Worm (Caenorhabditis elegans) whole organism, midembryonic: ENCODE results near the gene srz-37.

Experiments used
- T22C8.4 ChIP-seq: fragments of 200-800 bp; sonication (Bioruptor generic); IDR thresholded peaks from 2 replicates; pipeline ENCODE4 v1.3.6; 2022; ENCODE audit warnings: missing genetic modification characterization, missing compliant biosample characterization
- cog-1 ChIP-seq: sonication (generic microtip); optimal IDR thresholded peaks from 2 replicates; lab custom pipeline; 2016; ENCODE audit warnings: missing genetic modification characterization, missing compliant biosample characterization
- flt-1 ChIP-seq: fragments of 200-800 bp; sonication (Bioruptor generic); IDR thresholded peaks from 2 replicates; pipeline ENCODE4 v1.3.6; 2022; ENCODE audit warnings: missing genetic modification characterization, missing compliant biosample characterization
- klf-2 ChIP-seq: fragments of 200-800 bp; sonication (Bioruptor generic); conservative IDR thresholded peaks from 2 replicates; pipeline ENCODE4 v1.3.6; 2022; ENCODE audit warnings: missing genetic modification reagents, missing genetic modification characterization, missing compliant biosample characterization
- med-1 ChIP-seq: sonication (generic microtip); optimal IDR thresholded peaks from 2 replicates; lab custom pipeline; 2017; ENCODE audit warnings: missing genetic modification characterization, mild to moderate bottlenecking, missing compliant biosample characterization, antibody characterized with exemption, missing genetic modification reagents; ENCODE audit not compliant: insufficient read depth
- ref-1 ChIP-seq: fragments of 200-800 bp; sonication (Bioruptor generic); conservative IDR thresholded peaks from 2 replicates; pipeline ENCODE4 v1.3.6; 2022; ENCODE audit warnings: missing genetic modification reagents, missing genetic modification characterization, missing compliant biosample characterization
- tab-1 ChIP-seq: fragments of 200-800 bp; sonication (Bioruptor generic); IDR thresholded peaks from 2 replicates; pipeline ENCODE4 v1.3.6; 2022; ENCODE audit warnings: missing genetic modification characterization, missing compliant biosample characterization
- ztf-23 ChIP-seq: fragments of 200-800 bp; sonication (Bioruptor generic); IDR thresholded peaks from 2 replicates; pipeline ENCODE4 v1.3.6; 2022; ENCODE audit warnings: missing genetic modification reagents, missing genetic modification characterization, missing compliant biosample characterization
- ztf-29 ChIP-seq: fragments of 200-800 bp; sonication (Bioruptor generic); IDR thresholded peaks from 2 replicates; pipeline ENCODE4 v1.3.6; 2022; ENCODE audit warnings: missing genetic modification reagents, missing genetic modification characterization, missing compliant biosample characterization

srz-37 gene

ce11 chrIV:3463254-3463653 is 18.4 kb downstream of the srz-37 start, which contains the start of gene F58E2.4:
TSS of gene F58E2.4 (plus strand) at chrIV:3463387.
- TF ChIP-seq med-1 (no peak), ztf-23 (no peak), flt-1 (GFP tag; lab: Robert Waterston, UW) (no peak), ztf-29 (GFP tag; lab: Robert Waterston, UW) (no peak), T22C8.4 (GFP tag; lab: Robert Waterston, UW) (no peak), tab-1 (GFP tag; lab: Robert Waterston, UW) (no peak), ref-1 (GFP tag; lab: Robert Waterston, UW) (no peak), klf-2 (no peak), cog-1 (no peak)

- peak; percentile 75; the same call in 1 of the 2 replicates for TF ChIP-seq ztf-29 (GFP tag; lab: Robert Waterston, UW)
Measured at ce11 chrIV:3455437-3455836, 26.2 kb downstream of the srz-37 start.

- TF ChIP-seq cog-1, result no peak
- TF ChIP-seq tab-1 (GFP tag; lab: Robert Waterston, UW), result no peak
- no peak for TF ChIP-seq ztf-29 (GFP tag; lab: Robert Waterston, UW)
- TF ChIP-seq flt-1 (GFP tag; lab: Robert Waterston, UW), result no peak
- no peak for TF ChIP-seq ztf-23
- TF ChIP-seq med-1, result no peak
- no peak for TF ChIP-seq ref-1 (GFP tag; lab: Robert Waterston, UW)
- TF ChIP-seq T22C8.4 (GFP tag; lab: Robert Waterston, UW), result no peak
- TF ChIP-seq klf-2, result no peak
Measured at ce11 chrIV:3453346-3453745, 28.3 kb downstream of the srz-37 start, which contains the start of gene srz-23. TSS of gene srz-23 (plus strand) at chrIV:3453608.

- no peak for TF ChIP-seq tab-1 (GFP tag; lab: Robert Waterston, UW)
- no peak for TF ChIP-seq cog-1
- no peak for TF ChIP-seq ztf-23
- TF ChIP-seq T22C8.4 (GFP tag; lab: Robert Waterston, UW), result no peak
- no peak for TF ChIP-seq ref-1 (GFP tag; lab: Robert Waterston, UW)
- TF ChIP-seq ztf-29 (GFP tag; lab: Robert Waterston, UW), result no peak
- TF ChIP-seq med-1, result no peak
- TF ChIP-seq klf-2, result no peak
- no peak for TF ChIP-seq flt-1 (GFP tag; lab: Robert Waterston, UW)
Measured at ce11 chrIV:3452516-3452915, 29.1 kb downstream of the srz-37 start.

- TF ChIP-seq klf-2 (no peak), ref-1 (GFP tag; lab: Robert Waterston, UW) (no peak), T22C8.4 (GFP tag; lab: Robert Waterston, UW) (no peak), med-1 (no peak), cog-1 (no peak), flt-1 (GFP tag; lab: Robert Waterston, UW) (no peak), ztf-29 (GFP tag; lab: Robert Waterston, UW) (no peak), ztf-23 (no peak), tab-1 (GFP tag; lab: Robert Waterston, UW) (no peak)
Measured at ce11 chrIV:3447350-3447749, 34.3 kb downstream of the srz-37 start.

- TF ChIP-seq ztf-23, result no peak
- TF ChIP-seq cog-1, result no peak
- no peak for TF ChIP-seq med-1
- TF ChIP-seq tab-1 (GFP tag; lab: Robert Waterston, UW), result no peak
- no peak for TF ChIP-seq klf-2
- TF ChIP-seq ref-1 (GFP tag; lab: Robert Waterston, UW), result no peak
- TF ChIP-seq flt-1 (GFP tag; lab: Robert Waterston, UW), result no peak
- TF ChIP-seq ztf-29 (GFP tag; lab: Robert Waterston, UW), result no peak
- TF ChIP-seq T22C8.4 (GFP tag; lab: Robert Waterston, UW), result no peak
Measured at ce11 chrIV:3444614-3445013, 37.0 kb downstream of the srz-37 start, which contains the start of gene F58E2.5. TSS of gene F58E2.5 (plus strand) at chrIV:3444914.

- TF ChIP-seq tab-1 (GFP tag; lab: Robert Waterston, UW) (no peak), T22C8.4 (GFP tag; lab: Robert Waterston, UW) (no peak), cog-1 (no peak)
Measured at ce11 chrIV:3444101-3444500, 37.6 kb downstream of the srz-37 start, which contains the start of gene F09D12.2. TSS of gene F09D12.2 (minus strand) at chrIV:3444201.

ce11 chrIV:3442513-3442912 is 39.1 kb downstream of the srz-37 start:
- TF ChIP-seq cog-1, result no peak
- TF ChIP-seq ref-1 (GFP tag; lab: Robert Waterston, UW), result no peak
- no peak for TF ChIP-seq tab-1 (GFP tag; lab: Robert Waterston, UW)
- no peak for TF ChIP-seq ztf-29 (GFP tag; lab: Robert Waterston, UW)

ce11 chrIV:3440848-3441247 is 40.8 kb downstream of the srz-37 start, which contains the start of gene grd-10:
TSS of gene grd-10 (plus strand) at chrIV:3441055.
- no peak for TF ChIP-seq cog-1
- TF ChIP-seq ztf-29 (GFP tag; lab: Robert Waterston, UW), result no peak
- no peak for TF ChIP-seq tab-1 (GFP tag; lab: Robert Waterston, UW)
- TF ChIP-seq T22C8.4 (GFP tag; lab: Robert Waterston, UW), result no peak
- TF ChIP-seq ztf-23, result no peak
- no peak for TF ChIP-seq flt-1 (GFP tag; lab: Robert Waterston, UW)
- TF ChIP-seq med-1, result no peak
- no peak for TF ChIP-seq ref-1 (GFP tag; lab: Robert Waterston, UW)
- no peak for TF ChIP-seq klf-2

- no peak for TF ChIP-seq tab-1 (GFP tag; lab: Robert Waterston, UW)
- TF ChIP-seq flt-1 (GFP tag; lab: Robert Waterston, UW), result no peak
- no peak for TF ChIP-seq cog-1
- TF ChIP-seq ztf-29 (GFP tag; lab: Robert Waterston, UW), result no peak
- TF ChIP-seq klf-2, result no peak
- TF ChIP-seq ztf-23, result no peak
- no peak for TF ChIP-seq med-1
- no peak for TF ChIP-seq ref-1 (GFP tag; lab: Robert Waterston, UW)
Measured at ce11 chrIV:3439354-3439753, 42.3 kb downstream of the srz-37 start, which contains the start of gene grd-3. TSS of gene grd-3 (plus strand) at chrIV:3439655.

- TF ChIP-seq med-1 (no peak), T22C8.4 (GFP tag; lab: Robert Waterston, UW) (no peak), ztf-29 (GFP tag; lab: Robert Waterston, UW) (no peak), klf-2 (no peak), cog-1 (no peak), ztf-23 (no peak), tab-1 (GFP tag; lab: Robert Waterston, UW) (no peak), ref-1 (GFP tag; lab: Robert Waterston, UW) (no peak), flt-1 (GFP tag; lab: Robert Waterston, UW) (no peak)
Measured at ce11 chrIV:3438022-3438421, 43.6 kb downstream of the srz-37 start, which contains the start of gene grd-13. TSS of gene grd-13 (plus strand) at chrIV:3438312.
